Worm (Caenorhabditis elegans) whole organism, midembryonic: ENCODE results near the gene F54F7.14.

Experiments used
- T22C8.4 ChIP-seq: fragments of 200-800 bp; sonication (Bioruptor generic); IDR thresholded peaks from 2 replicates; pipeline ENCODE4 v1.3.6; 2022; ENCODE audit warnings: missing genetic modification characterization, missing compliant biosample characterization
- klf-2 ChIP-seq: fragments of 200-800 bp; sonication (Bioruptor generic); conservative IDR thresholded peaks from 2 replicates; pipeline ENCODE4 v1.3.6; 2022; ENCODE audit warnings: missing genetic modification reagents, missing genetic modification characterization, missing compliant biosample characterization

- TF ChIP-seq T22C8.4 (GFP tag; lab: Robert Waterston, UW) (no peak), klf-2 (GFP tag; lab: Robert Waterston, UW) (no peak)
Measured at ce11 chrX:11872210-11872609, 21.5 kb downstream of the F54F7.14 start.
